Worm (Caenorhabditis elegans): ENCODE results near the gene prcc-1.

Gene prcc-1

DNA sequence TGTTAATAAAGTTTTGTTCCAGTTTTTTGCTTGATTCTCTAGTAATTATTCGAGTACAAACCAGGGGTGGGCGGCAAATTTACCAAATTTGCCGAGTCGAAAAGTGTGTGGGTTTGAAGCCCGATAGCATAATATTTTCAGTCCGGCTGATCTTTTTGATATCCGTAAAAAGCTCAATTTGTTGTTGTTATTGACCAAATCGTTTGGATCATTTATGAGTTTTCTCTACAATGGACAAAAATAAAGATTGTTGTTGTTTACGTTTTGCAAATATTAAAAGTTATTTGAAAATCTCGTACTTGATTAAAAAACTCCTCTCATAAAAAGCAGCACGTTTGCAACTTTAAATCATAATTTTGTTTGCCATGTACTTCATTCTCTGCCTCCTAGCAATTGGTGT lies 37.6 kb downstream of the prcc-1 start, which contains the start of gene scl-1:
Gene scl-1, plus strand, starts transcription at position 301 of the 400 bp plus-strand sequence.
- TF ChIP-seq lin-14 (GFP tag; optimal IDR thresholded peaks at IDR 0.05) (no peak), Y116A8C.19 (tag; optimal IDR thresholded peaks at IDR 0.05; ENCODE audit: borderline replicate concordance) (no peak), xbp-1 (tag; optimal IDR thresholded peaks at IDR 0.05) (no peak), aly-2 (tag; optimal IDR thresholded peaks at IDR 0.05) (no peak), isw-1 (GFP tag; IDR thresholded peaks at IDR 0.05) (no peak), egl-27 (tag; optimal IDR thresholded peaks at IDR 0.05) (no peak), sptf-1 (tag; optimal IDR thresholded peaks at IDR 0.05) (no peak), fos-1 (tag; optimal IDR thresholded peaks at IDR 0.05) (no peak), C34B4.2 (tag; optimal IDR thresholded peaks at IDR 0.05) (no peak), pqm-1 (tag; optimal IDR thresholded peaks at IDR 0.05) (no peak), sup-37 (GFP tag; optimal IDR thresholded peaks at IDR 0.05) (no peak), zag-1 (tag; optimal IDR thresholded peaks at IDR 0.05) (no peak)

DNA sequence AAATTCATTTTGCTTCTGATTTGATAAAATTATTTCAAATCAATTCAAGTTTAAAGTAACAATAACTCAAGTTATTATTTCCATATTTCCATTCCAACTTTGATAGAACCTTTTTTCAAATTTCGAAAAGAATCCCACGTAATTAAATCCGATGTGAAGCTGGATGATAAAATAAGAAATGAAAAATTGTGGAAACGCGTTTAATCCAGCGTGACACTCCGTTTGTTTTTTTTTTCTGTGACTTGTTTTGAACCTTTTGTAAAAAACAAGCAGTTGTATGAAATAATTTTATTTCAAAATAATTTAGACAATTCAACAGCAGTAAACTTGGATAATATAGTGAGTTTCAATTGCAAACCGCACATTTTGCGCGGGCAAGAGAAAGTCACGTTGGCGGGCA lies 41.0 kb downstream of the prcc-1 start, which contains the start of gene F49E11.7:
Gene F49E11.7, plus strand, starts transcription at position 301 of the 400 bp plus-strand sequence.
- TF ChIP-seq efl-1 (optimal IDR thresholded peaks at IDR 0.05) = no peak
- peak in 1 of 2 experiments; percentile 17 for TF ChIP-seq efl-1 (GFP tag; optimal IDR thresholded peaks at IDR 0.05 in 1 of 2)
- no peak for TF ChIP-seq hlh-17 (GFP tag; optimal IDR thresholded peaks at IDR 0.05; ENCODE audit: borderline replicate concordance)
- no peak for TF ChIP-seq lsy-2 (tag; optimal IDR thresholded peaks at IDR 0.05)
- no peak for TF ChIP-seq tbx-2 (tag; optimal IDR thresholded peaks at IDR 0.05)
- no peak for TF ChIP-seq sptf-1 (tag; optimal IDR thresholded peaks at IDR 0.05)

- no peak for TF ChIP-seq alr-1 (tag; optimal IDR thresholded peaks at IDR 0.05; ENCODE audit: borderline replicate concordance)
- TF ChIP-seq unc-86 (tag; optimal IDR thresholded peaks at IDR 0.05) = no peak
- TF ChIP-seq ces-1 (GFP tag; optimal IDR thresholded peaks at IDR 0.05) = no peak
- TF ChIP-seq zip-4 (GFP tag; optimal IDR thresholded peaks at IDR 0.05) = no peak
- no peak for TF ChIP-seq nhr-85 (tag)
- no peak for TF ChIP-seq nhr-90 (tag; optimal IDR thresholded peaks at IDR 0.05; ENCODE audit: poor library complexity)
- no peak for TF ChIP-seq mep-1 (tag; optimal IDR thresholded peaks at IDR 0.05)
- no peak for TF ChIP-seq blmp-1 (tag; optimal IDR thresholded peaks at IDR 0.05)
- TF ChIP-seq fkh-10 (GFP tag; optimal IDR thresholded peaks at IDR 0.05) = no peak
- no peak for TF ChIP-seq lin-13 (GFP tag; optimal IDR thresholded peaks at IDR 0.05)
- no peak for TF ChIP-seq rnt-1 (tag; optimal IDR thresholded peaks at IDR 0.05)
- no peak for TF ChIP-seq sox-4 (tag; optimal IDR thresholded peaks at IDR 0.05)
- TF ChIP-seq hlh-17 (GFP tag; optimal IDR thresholded peaks at IDR 0.05; ENCODE audit: borderline replicate concordance) = no peak
These were observed 42.5 kb downstream of the prcc-1 start, which contains the start of gene scl-11 for ce11 chrIV:13051073-13051472. Gene scl-11, plus strand, starts transcription at chrIV:13051373.

- TF ChIP-seq snu-23 (GFP tag; optimal IDR thresholded peaks at IDR 0.05) (no peak), ces-1 (GFP tag; optimal IDR thresholded peaks at IDR 0.05) (no peak), zip-4 (GFP tag; optimal IDR thresholded peaks at IDR 0.05) (no peak), dpl-1 (GFP tag; optimal IDR thresholded peaks at IDR 0.05) (no peak), sup-37 (GFP tag; optimal IDR thresholded peaks at IDR 0.05) (no peak), nhr-19 (GFP tag; conservative IDR thresholded peaks at IDR 0.05) (no peak), lin-35 (GFP tag; optimal IDR thresholded peaks at IDR 0.05) (no peak), C04F5.9 (tag; optimal IDR thresholded peaks at IDR 0.05) (no peak), ceh-88 (GFP tag; IDR thresholded peaks at IDR 0.05) (no peak), nhr-71 (tag; optimal IDR thresholded peaks at IDR 0.05) (no peak), jun-1 (tag; optimal IDR thresholded peaks at IDR 0.05) (no peak), alr-1 (tag; optimal IDR thresholded peaks at IDR 0.05; ENCODE audit: borderline replicate concordance) (no peak), efl-3 (GFP tag; optimal IDR thresholded peaks at IDR 0.05) (no peak), lin-39 (tag; optimal IDR thresholded peaks at IDR 0.05) (no peak), ztf-4 (tag; optimal IDR thresholded peaks at IDR 0.05) (no peak), nhr-77 (tag; optimal IDR thresholded peaks at IDR 0.05) (no peak), efl-1 (optimal IDR thresholded peaks at IDR 0.05) (no peak), efl-1 (GFP tag; optimal IDR thresholded peaks at IDR 0.05 in 1 of 2) (no peak), vab-15 (tag; optimal IDR thresholded peaks at IDR 0.05) (no peak), irx-1 (tag; optimal IDR thresholded peaks at IDR 0.05) (no peak), grh-1 (GFP tag; IDR thresholded peaks at IDR 0.05) (no peak)
These were observed 45.4 kb downstream of the prcc-1 start, which contains the start of gene scl-10 for ce11 chrIV:13048157-13048556. Gene scl-10, plus strand, starts transcription at chrIV:13048457.
